Fruit fly (Drosophila melanogaster): Measurements from ENCODE around the gene Naglu.

Gene Naglu

dm6 chr2L:8374235-8374634 is 37.4 kb downstream of the Naglu start, which contains the start of gene Wdr82 (continued):
- no peak for TF ChIP-seq klu (GFP tag; IDR thresholded peaks at IDR 0.05)
- no peak for TF ChIP-seq kay (GFP tag; optimal IDR thresholded peaks at IDR 0.05)
- peak; percentile 71; the same call in 2 of the 3 replicates for TF ChIP-seq Opbp (GFP tag; IDR thresholded peaks at IDR 0.05; ENCODE audit: partially characterized antibody)
- TF ChIP-seq CG16779 (GFP tag; IDR thresholded peaks at IDR 0.05) = no peak
- TF ChIP-seq dpn (GFP tag; optimal IDR thresholded peaks at IDR 0.05) = no peak
- TF ChIP-seq CG2116 (GFP tag; optimal IDR thresholded peaks at IDR 0.05) = peak; percentile 61
- TF ChIP-seq sna (GFP tag; IDR thresholded peaks at IDR 0.05; ENCODE audit: partially characterized antibody) = peak; percentile 73
- no peak for TF ChIP-seq CG10462 (GFP tag; optimal IDR thresholded peaks at IDR 0.05)
- no peak for TF ChIP-seq Taf1 (GFP tag; IDR thresholded peaks at IDR 0.05)
- TF ChIP-seq YL-1 (GFP tag; optimal IDR thresholded peaks at IDR 0.05) = peak; percentile 8
- peak; percentile 18 for TF ChIP-seq CG2712 (tag; optimal IDR thresholded peaks at IDR 0.05)
- TF ChIP-seq CG15514 (GFP tag; optimal IDR thresholded peaks at IDR 0.05) = peak; percentile 100
- TF ChIP-seq lov (optimal IDR thresholded peaks at IDR 0.05) = no peak
- TF ChIP-seq lov (GFP tag; IDR thresholded peaks at IDR 0.05) = no peak
- peak; percentile 86 for TF ChIP-seq stwl (tag; optimal IDR thresholded peaks at IDR 0.05)
- TF ChIP-seq E2f2 (GFP tag; IDR thresholded peaks at IDR 0.05) = peak; percentile 88
- TF ChIP-seq CG4820 (GFP tag; optimal IDR thresholded peaks at IDR 0.05) = no peak
- TF ChIP-seq CG8281 (tag; optimal IDR thresholded peaks at IDR 0.05) = peak; percentile 63
- peak; percentile 41; the same call in 1 of the 3 replicates for TF ChIP-seq row (GFP tag; IDR thresholded peaks at IDR 0.05)
- peak; percentile 44 for TF ChIP-seq CG1603 (tag; optimal IDR thresholded peaks at IDR 0.05)
- peak; percentile 6 for TF ChIP-seq CG4617 (GFP tag; optimal IDR thresholded peaks at IDR 0.05; ENCODE audit: borderline replicate concordance)
- TF ChIP-seq her (GFP tag; optimal IDR thresholded peaks at IDR 0.05) = no peak
- TF ChIP-seq Ets65A (GFP tag) = no peak
- peak; percentile 47 for TF ChIP-seq Sry-δ (GFP tag; optimal IDR thresholded peaks at IDR 0.05)
- TF ChIP-seq CG13287 (GFP tag; IDR thresholded peaks at IDR 0.05; ENCODE audit: partially characterized antibody) = peak; percentile 85
- no peak for TF ChIP-seq pros (GFP tag; optimal IDR thresholded peaks at IDR 0.05)
- TF ChIP-seq Doc3 (GFP tag; IDR thresholded peaks at IDR 0.05; ENCODE audit: partially characterized antibody) = peak; percentile 37; the same call in 1 of the 3 replicates
- no peak for TF ChIP-seq Optix (GFP tag; IDR thresholded peaks at IDR 0.05)
- no peak for TF ChIP-seq ken (GFP tag; IDR thresholded peaks at IDR 0.05)
- TF ChIP-seq wor (GFP tag; IDR thresholded peaks at IDR 0.05) = no peak
- TF ChIP-seq Med (GFP tag) = peak; percentile 2
- no peak for TF ChIP-seq CG6683 (GFP tag; optimal IDR thresholded peaks at IDR 0.05)
- no peak for TF ChIP-seq br (optimal IDR thresholded peaks at IDR 0.05)
- no peak for TF ChIP-seq CG9876 (GFP tag; optimal IDR thresholded peaks at IDR 0.05)
- TF ChIP-seq Drgx (GFP tag; IDR thresholded peaks at IDR 0.05) = no peak
- peak; percentile 84 for TF ChIP-seq Dp (GFP tag; optimal IDR thresholded peaks at IDR 0.05)
- TF ChIP-seq gcm2 (GFP tag; optimal IDR thresholded peaks at IDR 0.05) = no peak
- TF ChIP-seq ATbp (GFP tag; optimal IDR thresholded peaks at IDR 0.05) = no peak
- 0 out of 2 replicates have a peak, but pooled peaks have one; percentile 12 for TF ChIP-seq vvl (GFP tag; IDR thresholded peaks at IDR 0.05)
- no peak for TF ChIP-seq CG4328 (GFP tag; optimal IDR thresholded peaks at IDR 0.05)
- no peak for TF ChIP-seq chif (GFP tag; optimal IDR thresholded peaks at IDR 0.05)
- TF ChIP-seq CG6791 (GFP tag; IDR thresholded peaks at IDR 0.05; ENCODE audit: partially characterized antibody) = peak; percentile 81
- peak; percentile 77 for TF ChIP-seq MBD-R2 (GFP tag; IDR thresholded peaks at IDR 0.05)
- TF ChIP-seq BEAF-32 (GFP tag; optimal IDR thresholded peaks at IDR 0.05) = peak; percentile 65
- no peak for TF ChIP-seq jigr1 (GFP tag; IDR thresholded peaks at IDR 0.05)
- TF ChIP-seq seq (GFP tag; IDR thresholded peaks at IDR 0.05) = no peak
- peak; percentile 69 for TF ChIP-seq CG16813 (GFP tag; IDR thresholded peaks at IDR 0.05; ENCODE audit: partially characterized antibody)
- peak; percentile 82 for TF ChIP-seq sens (GFP tag)
- peak; percentile 7 for TF ChIP-seq Ets97D (GFP tag; optimal IDR thresholded peaks at IDR 0.05)
- TF ChIP-seq Fer2 (tag; optimal IDR thresholded peaks at IDR 0.05) = no peak
- peak; percentile 59; the same call in 1 of the 3 replicates for TF ChIP-seq mld (GFP tag; IDR thresholded peaks at IDR 0.05; ENCODE audit: partially characterized antibody)

Measured in whole organism, embryonic.